Fruit fly (Drosophila melanogaster) whole organism, embryonic: ENCODE measurements around the gene yl.
A peak's percentile ranks its signal among the peaks of the same experiment; 100 is the strongest.

Source experiments
- Ada2b ChIP-seq: fragments of 200-800 bp; sonication (Bioruptor generic); IDR thresholded peaks from 2 replicates; pipeline ENCODE4 v1.3.6; 2022; ENCODE audit warnings: missing biosample characterization, missing genetic modification characterization
- CG10979 ChIP-seq: fragments of 200-800 bp; sonication (Bioruptor generic); optimal IDR thresholded peaks from 2 replicates; lab custom pipeline; 2018; ENCODE audit warnings: missing biosample characterization, mild to moderate bottlenecking, missing genetic modification characterization, moderate library complexity
- CG11504 ChIP-seq: fragments of 200-800 bp; sonication (Bioruptor generic); optimal IDR thresholded peaks from 3 replicates; lab custom pipeline; 2019; ENCODE audit warnings: missing biosample characterization, mild to moderate bottlenecking, missing genetic modification characterization, moderate library complexity
- CG15073 ChIP-seq: fragments of 200-800 bp; sonication (Bioruptor generic); optimal IDR thresholded peaks from 2 replicates; lab custom pipeline; 2016; ENCODE audit warnings: missing biosample characterization, missing genetic modification characterization
- CG17568 ChIP-seq: fragments of 200-800 bp; sonication (Bioruptor generic); optimal IDR thresholded peaks from 2 replicates; lab custom pipeline; 2018; ENCODE audit warnings: missing biosample characterization, mild to moderate bottlenecking, missing genetic modification characterization, moderate library complexity
- CG18262 ChIP-seq: fragments of 200-800 bp; optimal IDR thresholded peaks from 3 replicates; lab custom pipeline; 2019; ENCODE audit warnings: missing biosample characterization, mild to moderate bottlenecking, missing genetic modification characterization, moderate library complexity
- CG2129 ChIP-seq: fragments of 200-800 bp; sonication (Bioruptor generic); IDR thresholded peaks from 2 replicates; pipeline ENCODE4 v1.3.6; 2022; ENCODE audit warnings: missing biosample characterization, missing genetic modification characterization; ENCODE audit not compliant: partially characterized antibody
- CG2678 ChIP-seq: fragments of 200-800 bp; sonication (Bioruptor generic); optimal IDR thresholded peaks from 3 replicates; lab custom pipeline; 2019; ENCODE audit warnings: missing biosample characterization, mild to moderate bottlenecking, missing genetic modification characterization, moderate library complexity
- CG30403 ChIP-seq: fragments of 200-800 bp; sonication (Bioruptor generic); optimal IDR thresholded peaks from 3 replicates; lab custom pipeline; 2016; ENCODE audit warnings: missing biosample characterization, missing genetic modification characterization
- CG3281 ChIP-seq: fragments of 200-800 bp; sonication (Bioruptor generic); optimal IDR thresholded peaks from 3 replicates; lab custom pipeline; 2017; ENCODE audit warnings: missing biosample characterization, mild to moderate bottlenecking, missing genetic modification characterization
- CG34224 ChIP-seq: fragments of 200-800 bp; sonication (Bioruptor generic); IDR thresholded peaks from 3 replicates; pipeline ENCODE4 v1.3.6; 2022; ENCODE audit warnings: missing biosample characterization, missing genetic modification characterization; ENCODE audit not compliant: partially characterized antibody
- CG3847 ChIP-seq: fragments of 200-800 bp; sonication (Bioruptor generic); IDR thresholded peaks from 2 replicates; pipeline ENCODE4 v1.3.6; 2022; ENCODE audit warnings: missing biosample characterization, missing genetic modification characterization
- CG5953 ChIP-seq: fragments of 200-800 bp; sonication (Bioruptor generic); IDR thresholded peaks from 2 replicates; pipeline ENCODE4 v1.3.6; 2022; ENCODE audit warnings: missing biosample characterization, missing genetic modification characterization
- CG7372 ChIP-seq: fragments of 200-800 bp; sonication (Bioruptor generic); IDR thresholded peaks from 2 replicates; pipeline ENCODE4 v1.3.6; 2022; ENCODE audit warnings: missing biosample characterization, missing genetic modification characterization
- CG7839 ChIP-seq: fragments of 200-800 bp; sonication (Bioruptor generic); optimal IDR thresholded peaks from 3 replicates; lab custom pipeline; 2018; ENCODE audit warnings: missing biosample characterization, mild to moderate bottlenecking, missing genetic modification characterization, moderate library complexity
- CG8924 ChIP-seq: fragments of 200-800 bp; optimal IDR thresholded peaks from 3 replicates; lab custom pipeline; 2019; ENCODE audit warnings: missing biosample characterization, mild to moderate bottlenecking, missing genetic modification characterization, moderate library complexity
- CG9932 ChIP-seq: fragments of 200-800 bp; sonication (Bioruptor generic); IDR thresholded peaks from 2 replicates; pipeline ENCODE4 v1.3.6; 2022; ENCODE audit warnings: missing biosample characterization, missing genetic modification characterization
- CrebB ChIP-seq: fragments of 200-800 bp; sonication (Bioruptor generic); optimal IDR thresholded peaks from 3 replicates; lab custom pipeline; 2018; ENCODE audit warnings: missing biosample characterization, mild to moderate bottlenecking, missing genetic modification characterization
- D19A ChIP-seq: fragments of 200-800 bp; optimal IDR thresholded peaks from 3 replicates; lab custom pipeline; 2019; ENCODE audit warnings: missing biosample characterization, mild to moderate bottlenecking, missing genetic modification characterization, moderate library complexity
- Dad ChIP-seq: fragments of 200-800 bp; sonication (Bioruptor generic); optimal IDR thresholded peaks from 3 replicates; lab custom pipeline; 2016; ENCODE audit warnings: missing biosample characterization, missing genetic modification characterization
- Drgx ChIP-seq: fragments of 200-800 bp; sonication (Bioruptor generic); IDR thresholded peaks from 2 replicates; pipeline ENCODE4 v1.3.6; 2022; ENCODE audit warnings: missing biosample characterization, missing genetic modification characterization
- Ets65A ChIP-seq: fragments of 200-800 bp; sonication (Bioruptor generic); peaks from one replicate; lab custom pipeline; 2016; ENCODE audit warnings: missing biosample characterization, missing genetic modification characterization
- Hr3 ChIP-seq: fragments of 200-800 bp; sonication (Bioruptor generic); optimal IDR thresholded peaks from 3 replicates; lab custom pipeline; 2016; ENCODE audit warnings: missing biosample characterization, missing genetic modification characterization
- Hr51 ChIP-seq, 2 experiments: fragments of 200-800 bp; sonication (Bioruptor generic); optimal IDR thresholded peaks; 2 replicates in 1 of 2; 3 replicates in 1 of 2; lab custom pipeline; 2016 to 2018; ENCODE audit warnings: missing biosample characterization in 2 of 2, missing genetic modification characterization in 2 of 2, mild to moderate bottlenecking in 1 of 2, moderate library complexity in 1 of 2
- Mad ChIP-seq: fragments of 200-800 bp; sonication (Bioruptor generic); optimal IDR thresholded peaks from 2 replicates; lab custom pipeline; 2016; ENCODE audit warnings: missing biosample characterization, missing genetic modification characterization
- Med ChIP-seq: fragments of 200-800 bp; sonication (Bioruptor generic); peaks from one replicate; lab custom pipeline; 2016; ENCODE audit warnings: missing biosample characterization, missing genetic modification characterization, mild to moderate bottlenecking, inconsistent platforms, moderate library complexity
- Neu2 ChIP-seq: fragments of 200-800 bp; sonication (Bioruptor generic); optimal IDR thresholded peaks from 3 replicates; lab custom pipeline; 2016; ENCODE audit warnings: missing biosample characterization, missing genetic modification characterization, borderline replicate concordance
- Nf-YC ChIP-seq: fragments of 200-800 bp; optimal IDR thresholded peaks from 3 replicates; lab custom pipeline; 2019; ENCODE audit warnings: missing biosample characterization, mild to moderate bottlenecking, missing genetic modification characterization, moderate library complexity
- NfI ChIP-seq: fragments of 200-800 bp; sonication (Bioruptor generic); optimal IDR thresholded peaks from 3 replicates; lab custom pipeline; 2018; ENCODE audit warnings: missing biosample characterization, mild to moderate bottlenecking, missing genetic modification characterization, moderate library complexity
- Rfx ChIP-seq: fragments of 200-800 bp; sonication (Bioruptor generic); IDR thresholded peaks from 2 replicates; pipeline ENCODE4 v1.3.6; 2022; ENCODE audit warnings: missing biosample characterization, missing genetic modification characterization
- Sox102F ChIP-seq: fragments of 200-800 bp; sonication (Bioruptor generic); optimal IDR thresholded peaks from 2 replicates; lab custom pipeline; 2018; ENCODE audit warnings: missing biosample characterization, mild to moderate bottlenecking, missing genetic modification characterization, moderate library complexity
- Xbp1 ChIP-seq: fragments of 200-800 bp; sonication (Bioruptor generic); optimal IDR thresholded peaks from 3 replicates; lab custom pipeline; 2016; ENCODE audit warnings: missing biosample characterization, mild to moderate bottlenecking, missing genetic modification characterization
- ac ChIP-seq: fragments of 200-800 bp; sonication (Bioruptor generic); optimal IDR thresholded peaks from 3 replicates; lab custom pipeline; 2017; ENCODE audit warnings: missing biosample characterization, mild to moderate bottlenecking, missing genetic modification characterization
- bsh ChIP-seq, 2 experiments: fragments of 200-800 bp; sonication (Bioruptor generic); optimal IDR thresholded peaks; 2 replicates each; lab custom pipeline; 2017 to 2018; ENCODE audit warnings: mild to moderate bottlenecking in 2 of 2, missing biosample characterization in 2 of 2, missing genetic modification characterization in 2 of 2, moderate library complexity in 1 of 2
- ci ChIP-seq: fragments of 200-800 bp; sonication (Bioruptor generic); IDR thresholded peaks from 3 replicates; pipeline ENCODE4 v1.3.6; 2022; ENCODE audit warnings: missing biosample characterization, missing genetic modification characterization
- disco-r ChIP-seq: fragments of 200-800 bp; sonication (Bioruptor generic); optimal IDR thresholded peaks from 2 replicates; lab custom pipeline; 2016; ENCODE audit warnings: missing biosample characterization, missing genetic modification characterization
- dysf ChIP-seq: fragments of 200-800 bp; sonication (Bioruptor generic); IDR thresholded peaks from 3 replicates; pipeline ENCODE4 v1.3.6; 2022; ENCODE audit warnings: missing biosample characterization, missing genetic modification characterization
- fd3F ChIP-seq: fragments of 200-800 bp; sonication (Bioruptor generic); optimal IDR thresholded peaks from 2 replicates; lab custom pipeline; 2018; ENCODE audit warnings: missing biosample characterization, mild to moderate bottlenecking, missing genetic modification characterization, moderate library complexity
- fd96Cb ChIP-seq: fragments of 200-800 bp; sonication (Bioruptor generic); optimal IDR thresholded peaks from 2 replicates; lab custom pipeline; 2018; ENCODE audit warnings: missing biosample characterization, mild to moderate bottlenecking, missing genetic modification characterization, moderate library complexity
- gem ChIP-seq: fragments of 200-800 bp; sonication (Bioruptor generic); optimal IDR thresholded peaks from 2 replicates; lab custom pipeline; 2019; ENCODE audit warnings: missing biosample characterization, mild to moderate bottlenecking, missing genetic modification characterization, moderate library complexity
- grau ChIP-seq: fragments of 200-800 bp; optimal IDR thresholded peaks from 3 replicates; lab custom pipeline; 2019; ENCODE audit warnings: missing biosample characterization, mild to moderate bottlenecking, missing genetic modification characterization, moderate library complexity
- gsb ChIP-seq: fragments of 200-800 bp; sonication (Bioruptor generic); IDR thresholded peaks from 2 replicates; pipeline ENCODE4 v1.3.6; 2022; ENCODE audit warnings: missing biosample characterization, missing genetic modification characterization
- inv ChIP-seq: fragments of 200-800 bp; sonication (Bioruptor generic); IDR thresholded peaks from 2 replicates; pipeline ENCODE4 v1.3.6; 2022; ENCODE audit warnings: missing biosample characterization, missing genetic modification characterization; ENCODE audit not compliant: partially characterized antibody
- pfk ChIP-seq: fragments of 200-800 bp; sonication (Bioruptor generic); optimal IDR thresholded peaks from 2 replicates; lab custom pipeline; 2018; ENCODE audit warnings: missing biosample characterization, mild to moderate bottlenecking, missing genetic modification characterization, moderate library complexity
- prd ChIP-seq, 3 experiments: fragments of >200 bp in 2 of 3; fragments of 200-800 bp in 1 of 3; sonication (Bioruptor generic) in 1 of 3; optimal IDR thresholded peaks in 2 of 3; IDR thresholded peaks in 1 of 3; 2 replicates in 2 of 3; 3 replicates in 1 of 3; pipeline versions ENCODE4 v1.3.6 to Lab custom; 2017 to 2022; ENCODE audit warnings: missing biosample characterization in 1 of 3, missing genetic modification characterization in 1 of 3
- row ChIP-seq: fragments of 200-800 bp; sonication (Bioruptor generic); IDR thresholded peaks from 3 replicates; pipeline ENCODE4 v1.3.6; 2022; ENCODE audit warnings: missing biosample characterization, missing genetic modification characterization
- sd ChIP-seq: fragments of 200-800 bp; sonication (Bioruptor generic); optimal IDR thresholded peaks from 3 replicates; lab custom pipeline; 2018; ENCODE audit warnings: missing biosample characterization, mild to moderate bottlenecking, missing genetic modification characterization, moderate library complexity
- sens-2 ChIP-seq: fragments of 200-800 bp; sonication (Bioruptor generic); IDR thresholded peaks from 2 replicates; pipeline ENCODE4 v1.3.6; 2022; ENCODE audit warnings: missing biosample characterization, missing genetic modification characterization
- sob ChIP-seq: fragments of 200-800 bp; sonication (Bioruptor generic); IDR thresholded peaks from 2 replicates; pipeline ENCODE4 v1.3.6; 2022; ENCODE audit warnings: missing biosample characterization, missing genetic modification characterization
- sug ChIP-seq: fragments of 200-800 bp; optimal IDR thresholded peaks from 2 replicates; lab custom pipeline; 2019; ENCODE audit warnings: missing biosample characterization, mild to moderate bottlenecking, missing genetic modification characterization, moderate library complexity

The yl gene

DNA sequence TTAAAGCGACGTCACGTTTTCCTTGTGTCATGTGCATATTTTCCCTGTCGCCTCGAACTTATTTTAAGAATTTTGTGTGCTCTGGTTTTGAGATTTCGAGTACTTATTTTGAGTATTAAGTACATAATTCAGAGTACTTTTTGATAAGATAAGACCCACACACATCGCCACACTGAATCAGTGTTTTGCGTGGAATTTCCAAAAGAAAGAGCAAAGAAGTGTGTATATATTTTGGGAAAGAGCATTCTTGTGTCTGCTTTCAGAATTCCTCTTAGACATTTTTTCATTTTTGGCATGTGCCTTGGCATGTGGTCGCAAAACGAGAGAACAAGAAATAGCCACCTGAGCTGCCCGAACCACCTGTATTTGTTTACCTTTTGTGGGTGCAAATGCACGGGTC is 22.8 kb downstream of the yl start:
- TF ChIP-seq Rfx (GFP tag; lab: Robert Waterston, UW) (0 out of 2 replicates have a peak, but pooled peaks have one; percentile 17), Neu2 (no peak), sob (0 out of 2 replicates have a peak, but pooled peaks have one; percentile 13), CG7839 (tag; lab: Kevin White, UChicago) (peak; percentile 12), Dad (GFP tag; lab: Kevin White, UChicago) (no peak), CG17568 (GFP tag; lab: Kevin White, UChicago) (no peak), sd (peak; percentile 73), Ets65A (GFP tag; lab: Kevin White, UChicago) (peak; percentile 63), row (peak; percentile 32; the same call in 1 of the 3 replicates), pfk (GFP tag; lab: Kevin White, UChicago) (no peak), dysf (GFP tag; lab: Robert Waterston, UW) (peak; percentile 29; the same call in 1 of the 3 replicates), grau (peak; percentile 10), CG15073 (GFP tag; lab: Kevin White, UChicago) (no peak), NfI (GFP tag; lab: Kevin White, UChicago) (peak; percentile 16), CG9932 (GFP tag; lab: Robert Waterston, UW) (peak; percentile 24; the same call in 1 of the 2 replicates), D19A (peak; percentile 95), sug (peak; percentile 8), Xbp1 (GFP tag; lab: Kevin White, UChicago) (no peak), fd3F (GFP tag; lab: Kevin White, UChicago) (no peak), gem (tag; lab: Kevin White, UChicago) (no peak), sens-2 (no peak), CrebB (tag; lab: Kevin White, UChicago) (no peak), ci (GFP tag; lab: Robert Waterston, UW) (no peak), Med (peak; percentile 63), CG3281 (GFP tag; lab: Kevin White, UChicago) (peak; percentile 39), bsh (GFP tag; optimal IDR thresholded peaks at IDR 0.05; lab: Kevin White, UChicago) (no peak), prd (optimal IDR thresholded peaks at IDR 0.05; lab: Kevin White, UChicago) (no peak), prd (GFP tag; IDR thresholded peaks at IDR 0.05; lab: Robert Waterston, UW) (0 out of 3 replicates have a peak, but pooled peaks have one; percentile 5), Drgx (GFP tag; lab: Robert Waterston, UW) (peak; percentile 55; the same call in 1 of the 2 replicates), Hr3 (GFP tag; lab: Kevin White, UChicago) (no peak), inv (GFP tag; lab: Robert Waterston, UW) (no peak), CG8924 (no peak), Ada2b (no peak), CG2678 (tag; lab: Kevin White, UChicago) (peak; percentile 14)
- TF ChIP-seq, all 482 proteins: peak for 17

DNA sequence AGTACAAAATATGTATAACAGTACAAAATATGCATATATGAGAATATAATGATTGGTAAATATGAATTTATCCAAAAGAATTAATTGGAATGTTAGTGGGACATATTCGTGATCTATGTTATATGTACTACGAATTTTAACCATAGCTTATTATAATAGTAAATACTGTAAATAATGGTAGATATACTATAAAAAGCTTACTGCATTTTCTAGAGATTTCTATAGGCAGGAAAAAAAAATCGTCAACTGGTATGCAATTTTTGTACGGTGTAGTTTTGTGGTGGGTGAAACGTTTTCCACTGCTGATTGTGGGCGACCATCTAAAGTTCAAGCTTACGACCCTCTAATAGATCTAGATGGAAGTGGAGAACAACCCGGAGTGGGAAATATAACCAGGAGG is 23.8 kb downstream of the yl start:
- no peak for TF ChIP-seq ac (GFP tag; lab: Kevin White, UChicago)
- no peak for TF ChIP-seq fd96Cb (tag; lab: Kevin White, UChicago)
- TF ChIP-seq Neu2: no peak
- no peak for TF ChIP-seq gsb
- no peak for TF ChIP-seq CG10979 (tag; lab: Kevin White, UChicago)
- peak; percentile 12 for TF ChIP-seq Sox102F (GFP tag; lab: Kevin White, UChicago)
- no peak for TF ChIP-seq CG3847 (GFP tag; lab: Robert Waterston, UW)
- TF ChIP-seq CG2129: no peak
- peak; percentile 18 for TF ChIP-seq CG2678 (tag; lab: Kevin White, UChicago)
- no peak for TF ChIP-seq Mad (GFP tag; lab: Kevin White, UChicago)
- no peak for TF ChIP-seq CG18262 (tag; lab: Kevin White, UChicago)
- no peak for TF ChIP-seq Nf-YC
- TF ChIP-seq Hr51 (GFP tag; optimal IDR thresholded peaks at IDR 0.05; lab: Kevin White, UChicago): peak in 1 of 2 experiments; percentile 15
- TF ChIP-seq disco-r (GFP tag; lab: Kevin White, UChicago): no peak
- TF ChIP-seq gem (tag; lab: Kevin White, UChicago): peak; percentile 42
- no peak for TF ChIP-seq sd
- TF ChIP-seq CG5953 (GFP tag; lab: Robert Waterston, UW): no peak
- TF ChIP-seq CG11504 (tag; lab: Kevin White, UChicago): peak; percentile 23
- TF ChIP-seq CG7372 (GFP tag; lab: Robert Waterston, UW): no peak
- no peak for TF ChIP-seq CG34224
- TF ChIP-seq CG30403: peak; percentile 8
